Fruit fly (Drosophila melanogaster): ENCODE measurements around the gene CG43049.

DNA sequence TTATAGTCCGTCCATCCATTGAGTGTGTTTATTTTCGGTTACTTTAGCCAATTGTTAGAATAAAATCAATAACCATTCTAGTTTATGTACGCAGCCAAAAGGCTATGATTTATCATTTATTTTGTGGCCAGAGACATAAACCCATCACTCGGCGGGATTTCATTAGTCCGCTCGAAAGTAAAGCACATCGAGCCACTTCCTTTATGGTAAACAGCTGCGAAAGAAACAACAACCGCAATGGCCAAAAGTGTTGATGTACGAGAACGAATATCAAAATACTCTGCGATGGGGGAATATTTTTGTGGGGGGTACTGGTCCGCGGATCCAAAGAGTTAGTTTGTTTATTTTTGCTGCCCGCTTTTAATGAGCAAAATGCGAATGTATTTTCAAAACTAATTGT, 43.3 kb upstream of the CG43049 start:
- TF ChIP-seq ttk (optimal IDR thresholded peaks at IDR 0.05) (no peak), psq (optimal IDR thresholded peaks at IDR 0.05) (no peak)
